Worm (Caenorhabditis elegans): ENCODE data around the gene flad-1.

DNA sequence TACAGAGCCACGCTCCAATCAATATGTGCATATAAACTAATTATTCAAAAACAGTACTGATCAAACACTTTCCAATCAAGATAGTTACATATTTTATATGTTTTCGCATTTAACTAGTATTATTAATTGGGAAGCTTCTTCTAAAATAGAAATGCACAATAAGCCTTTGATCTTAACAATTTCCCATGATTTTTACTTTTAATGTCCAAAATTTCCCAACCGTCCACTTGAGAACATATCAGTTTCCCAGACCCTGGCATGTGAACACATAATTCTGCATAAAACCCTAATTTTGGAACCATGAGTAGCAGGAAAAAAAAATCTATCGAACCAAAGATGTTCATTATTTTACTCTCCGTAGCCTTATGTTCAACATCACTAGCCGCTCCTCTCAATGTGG, 32.5 kb downstream of the flad-1 start, which contains the start of gene R53.8:
- TF ChIP-seq him-1 (tag; optimal IDR thresholded peaks at IDR 0.05), result no peak
- no peak for TF ChIP-seq dao-5 (tag; optimal IDR thresholded peaks at IDR 0.05)
- no peak for TF ChIP-seq W03F9.2 (tag; optimal IDR thresholded peaks at IDR 0.05)
